Worm (Caenorhabditis elegans) whole organism, early embryonic: ENCODE results near the gene srab-25.

Experiments used
- B0310.2 ChIP-seq: sonication (generic microtip); optimal IDR thresholded peaks from 2 replicates; lab custom pipeline; 2016; ENCODE audit warnings: mild to moderate bottlenecking, missing genetic modification characterization, missing compliant biosample characterization
- F13C5.2 ChIP-seq: sonication (generic microtip); optimal IDR thresholded peaks from 2 replicates; lab custom pipeline; 2017; ENCODE audit warnings: mild to moderate bottlenecking, missing genetic modification characterization, inconsistent platforms, missing compliant biosample characterization
- aly-1 ChIP-seq: sonication (generic microtip); optimal IDR thresholded peaks from 2 replicates; lab custom pipeline; 2016; ENCODE audit warnings: missing genetic modification characterization, missing compliant biosample characterization
- ama-1 ChIP-seq: fragments of 150-350 bp; optimal IDR thresholded peaks from 2 replicates; lab custom pipeline; 2014
- ceh-36 ChIP-seq: sonication (generic microtip); optimal IDR thresholded peaks from 2 replicates; lab custom pipeline; 2016; ENCODE audit warnings: missing genetic modification characterization, inconsistent platforms, missing compliant biosample characterization
- ets-7 ChIP-seq: sonication (generic microtip); optimal IDR thresholded peaks from 2 replicates; lab custom pipeline; 2016; ENCODE audit warnings: missing genotype, missing genetic modification characterization, missing compliant biosample characterization
- flt-1 ChIP-seq: fragments of 200-800 bp; sonication (Bioruptor generic); IDR thresholded peaks from 2 replicates; pipeline ENCODE4 v1.3.6; 2022; ENCODE audit warnings: missing genetic modification characterization, missing compliant biosample characterization
- hmbx-1 ChIP-seq: sonication (generic microtip); optimal IDR thresholded peaks from 2 replicates; lab custom pipeline; 2016; ENCODE audit warnings: mild to moderate bottlenecking, missing genetic modification characterization, missing compliant biosample characterization
- hnd-1 ChIP-seq: sonication (generic microtip); optimal IDR thresholded peaks from 2 replicates; lab custom pipeline; 2016; ENCODE audit warnings: missing genetic modification characterization, missing compliant biosample characterization
- pes-1 ChIP-seq: fragments of 200-800 bp; sonication (Bioruptor generic); IDR thresholded peaks from 2 replicates; pipeline ENCODE4 v1.3.6; 2022; ENCODE audit warnings: missing genetic modification reagents, missing genetic modification characterization, missing compliant biosample characterization
- sea-1 ChIP-seq: fragments of 200-800 bp; sonication (Bioruptor generic); conservative IDR thresholded peaks from 2 replicates; pipeline ENCODE4 v1.3.6; 2022; ENCODE audit warnings: missing genetic modification characterization, missing compliant biosample characterization
- tbx-11 ChIP-seq: fragments of 200-800 bp; sonication (Bioruptor generic); IDR thresholded peaks from 2 replicates; pipeline ENCODE4 v1.3.6; 2022; ENCODE audit warnings: missing genetic modification characterization, missing compliant biosample characterization

DNA sequence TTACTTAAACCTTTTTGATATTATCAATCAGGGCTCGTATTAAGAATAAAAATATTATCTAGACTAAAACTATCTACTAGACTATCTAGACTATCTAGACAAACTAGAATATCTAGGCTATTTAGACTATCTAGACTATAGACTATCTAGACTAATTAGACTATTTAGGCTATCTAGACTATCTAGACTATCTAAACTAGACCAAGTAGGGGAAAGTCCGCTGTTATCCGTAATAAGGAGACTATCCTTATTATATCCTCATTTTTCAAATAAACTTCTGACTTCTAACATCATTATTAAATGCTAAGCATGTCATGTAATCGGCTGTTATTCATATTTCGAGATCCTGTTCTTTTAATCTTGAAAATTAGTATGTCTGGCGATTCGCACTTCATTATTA, 19.0 kb downstream of the srab-25 start, which contains the start of gene srw-101:
- no peak for TF ChIP-seq hnd-1 (tag; lab: Kevin White, UChicago)
- no peak for TF ChIP-seq ets-7
- no peak for TF ChIP-seq sea-1 (GFP tag; lab: Robert Waterston, UW)
- TF ChIP-seq hmbx-1 (tag; lab: Kevin White, UChicago), result no peak
- TF ChIP-seq tbx-11 (GFP tag; lab: Robert Waterston, UW), result no peak
- no peak for TF ChIP-seq flt-1 (GFP tag; lab: Robert Waterston, UW)
- TF ChIP-seq ceh-36 (tag; lab: Kevin White, UChicago), result no peak
- TF ChIP-seq aly-1, result no peak
- TF ChIP-seq ama-1, result no peak
- TF ChIP-seq B0310.2 (tag; lab: Kevin White, UChicago), result no peak
- TF ChIP-seq F13C5.2 (tag; lab: Kevin White, UChicago), result no peak
- TF ChIP-seq pes-1 (GFP tag; lab: Robert Waterston, UW), result no peak
